Fruit fly (Drosophila melanogaster): ENCODE results near the gene to.

The to gene

dm6 chr3R:25260670-25261069 lies 20.7 kb downstream of the to start:
- no peak for TF ChIP-seq CG14014 (GFP tag; IDR thresholded peaks at IDR 0.05)
- no peak for TF ChIP-seq pfk (GFP tag; optimal IDR thresholded peaks at IDR 0.05)
- no peak for TF ChIP-seq CG10366 (GFP tag; IDR thresholded peaks at IDR 0.05)
- TF ChIP-seq CG34376 (GFP tag; optimal IDR thresholded peaks at IDR 0.05) = peak; percentile 47
- TF ChIP-seq GATAe (GFP tag; conservative IDR thresholded peaks at IDR 0.05) = peak; percentile 53; the same call in 1 of the 2 replicates
- peak; percentile 21 for TF ChIP-seq lbe (GFP tag; optimal IDR thresholded peaks at IDR 0.05)
- TF ChIP-seq sens (GFP tag) = peak; percentile 48
- TF ChIP-seq exex (tag; optimal IDR thresholded peaks at IDR 0.05) = peak; percentile 97
- TF ChIP-seq D19A (tag; optimal IDR thresholded peaks at IDR 0.05) = peak; percentile 52
- TF ChIP-seq Antp (GFP tag; optimal IDR thresholded peaks at IDR 0.05) = no peak
- TF ChIP-seq CG6854 (GFP tag; optimal IDR thresholded peaks at IDR 0.05) = no peak
- peak; percentile 93 for TF ChIP-seq mirr (GFP tag; optimal IDR thresholded peaks at IDR 0.05)
- TF ChIP-seq grn (GFP tag; optimal IDR thresholded peaks at IDR 0.05) = peak; percentile 53
- no peak for TF ChIP-seq Ets97D (GFP tag; optimal IDR thresholded peaks at IDR 0.05)

- TF ChIP-seq CG4282 (GFP tag; optimal IDR thresholded peaks at IDR 0.05) (no peak), Dbx (GFP tag; IDR thresholded peaks at IDR 0.05) (peak; percentile 61; the same call in 1 of the 3 replicates), CG9609 (GFP tag; optimal IDR thresholded peaks at IDR 0.05) (peak; percentile 26), H2.0 (GFP tag; IDR thresholded peaks at IDR 0.05) (peak; percentile 60; the same call in 1 of the 2 replicates), Sin3A (optimal IDR thresholded peaks at IDR 0.05) (peak; percentile 59), org-1 (GFP tag; optimal IDR thresholded peaks at IDR 0.05) (no peak), Dref (GFP tag; IDR thresholded peaks at IDR 0.05) (peak; percentile 51), MBD-R2 (GFP tag; IDR thresholded peaks at IDR 0.05) (peak; percentile 86), Spps (tag; optimal IDR thresholded peaks at IDR 0.05) (peak; percentile 51), CG4617 (GFP tag; optimal IDR thresholded peaks at IDR 0.05; ENCODE audit: borderline replicate concordance) (peak; percentile 30), CG3407 (GFP tag; optimal IDR thresholded peaks at IDR 0.05) (no peak), onecut (GFP tag; IDR thresholded peaks at IDR 0.05) (no peak; the same call in 1 of the 2 replicates), slp2 (GFP tag; optimal IDR thresholded peaks at IDR 0.05) (no peak), Atf6 (GFP tag; IDR thresholded peaks at IDR 0.05) (peak; percentile 69), E2f2 (GFP tag; IDR thresholded peaks at IDR 0.05) (peak; percentile 56; the same call in 1 of the 2 replicates), prd (optimal IDR thresholded peaks at IDR 0.05) (no peak), prd (GFP tag; IDR thresholded peaks at IDR 0.05) (peak; percentile 85), CG11398 (GFP tag; optimal IDR thresholded peaks at IDR 0.05) (no peak), tx (GFP tag; optimal IDR thresholded peaks at IDR 0.05) (peak; percentile 26), schlank (tag; optimal IDR thresholded peaks at IDR 0.05) (no peak), dan (GFP tag; IDR thresholded peaks at IDR 0.05) (no peak), odd (GFP tag; optimal IDR thresholded peaks at IDR 0.05) (no peak), repo (GFP tag; optimal IDR thresholded peaks at IDR 0.05) (no peak), CG14667 (GFP tag; IDR thresholded peaks at IDR 0.05) (peak; percentile 50; the same call in 1 of the 2 replicates), Usf (GFP tag; optimal IDR thresholded peaks at IDR 0.05) (no peak), CG6175 (GFP tag; IDR thresholded peaks at IDR 0.05) (no peak), CG30403 (GFP tag; optimal IDR thresholded peaks at IDR 0.05) (peak; percentile 82), CG17359 (tag; optimal IDR thresholded peaks at IDR 0.05) (no peak), sug (tag; optimal IDR thresholded peaks at IDR 0.05) (peak; percentile 70), da (GFP tag; optimal IDR thresholded peaks at IDR 0.05) (no peak), CG10565 (GFP tag; optimal IDR thresholded peaks at IDR 0.05) (no peak), bsh (GFP tag; optimal IDR thresholded peaks at IDR 0.05) (peak in 1 of 2 experiments; percentile 68), Eip74EF (GFP tag; optimal IDR thresholded peaks at IDR 0.05) (no peak), CG8944 (GFP tag; optimal IDR thresholded peaks at IDR 0.05) (peak; percentile 28), Pdp1 (GFP tag; optimal IDR thresholded peaks at IDR 0.05) (peak; percentile 63 to 70), Fer2 (tag; optimal IDR thresholded peaks at IDR 0.05) (peak; percentile 21), zf30C (GFP tag; optimal IDR thresholded peaks at IDR 0.05) (no peak), bcd (GFP tag; optimal IDR thresholded peaks at IDR 0.05) (no peak)
These were observed 22.4 kb downstream of the to start, which contains the start of the genes Kdsr and CG11858 for dm6 chr3R:25262322-25262761. TSS of gene Kdsr (minus strand) at chr3R:25262498. TSS of gene CG11858 (plus strand) at chr3R:25262741.

Measured in whole organism, embryonic.